Fruit fly (Drosophila melanogaster): ENCODE measurements around the gene Cisd2.
A peak's percentile ranks its signal among the peaks of the same experiment; 100 is the strongest.

dm6 chr3R:29214262-29214661 is 9.0 kb downstream of the Cisd2 start:
- TF ChIP-seq Pif1B (GFP tag; optimal IDR thresholded peaks at IDR 0.05) (peak; percentile 100), CG8301 (tag; optimal IDR thresholded peaks at IDR 0.05) (peak; percentile 100), CG8159 (tag; optimal IDR thresholded peaks at IDR 0.05) (peak; percentile 100), CG9948 (tag; optimal IDR thresholded peaks at IDR 0.05) (peak; percentile 99), D1 (tag; optimal IDR thresholded peaks at IDR 0.05) (peak; percentile 99), EcR (GFP tag; optimal IDR thresholded peaks at IDR 0.05) (peak; percentile 99), CG17806 (tag; optimal IDR thresholded peaks at IDR 0.05) (peak; percentile 100), CG15710 (tag; optimal IDR thresholded peaks at IDR 0.05) (peak; percentile 100), CG14655 (GFP tag; optimal IDR thresholded peaks at IDR 0.05) (peak; percentile 100), CG4496 (GFP tag; IDR thresholded peaks at IDR 0.05) (peak; percentile 100), fd96Ca (GFP tag; IDR thresholded peaks at IDR 0.05) (peak; percentile 100), gl (tag; optimal IDR thresholded peaks at IDR 0.05) (peak; percentile 99), Ets98B (GFP tag; IDR thresholded peaks at IDR 0.05) (peak; percentile 100)

Data from whole organism, pupa.